Fruit fly (Drosophila melanogaster): Measurements from ENCODE around the gene CG13894.
A peak's percentile ranks its signal among the peaks of the same experiment; 100 is the strongest.

Gene CG13894

DNA sequence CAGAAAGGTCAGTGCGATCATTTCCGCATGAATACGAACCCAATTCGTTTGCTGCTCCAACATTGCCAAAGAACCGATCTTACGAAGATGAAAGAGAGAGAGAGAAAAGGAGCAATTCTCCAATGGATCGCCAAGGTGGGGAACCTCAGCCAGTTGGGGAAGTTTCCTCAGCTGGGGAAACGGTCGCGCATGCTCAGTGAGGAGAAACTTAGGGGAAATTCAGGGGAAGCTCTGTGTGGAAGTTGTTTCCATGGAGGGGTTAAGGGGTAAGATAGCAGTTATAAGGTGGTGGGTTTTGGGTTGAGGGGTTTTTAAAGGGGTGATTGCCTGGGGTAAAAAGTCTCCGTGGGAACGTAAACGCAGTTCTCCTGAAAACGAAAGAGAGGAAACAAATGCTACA is 25.6 kb downstream of the CG13894 start:
- TF ChIP-seq psq (optimal IDR thresholded peaks at IDR 0.05) (no peak), usp (GFP tag; optimal IDR thresholded peaks at IDR 0.05) (no peak), pan (optimal IDR thresholded peaks at IDR 0.05) (no peak), CG8478 (optimal IDR thresholded peaks at IDR 0.05) (no peak), Dll (optimal IDR thresholded peaks at IDR 0.05) (no peak), EcR (GFP tag; optimal IDR thresholded peaks at IDR 0.05) (no peak)

DNA sequence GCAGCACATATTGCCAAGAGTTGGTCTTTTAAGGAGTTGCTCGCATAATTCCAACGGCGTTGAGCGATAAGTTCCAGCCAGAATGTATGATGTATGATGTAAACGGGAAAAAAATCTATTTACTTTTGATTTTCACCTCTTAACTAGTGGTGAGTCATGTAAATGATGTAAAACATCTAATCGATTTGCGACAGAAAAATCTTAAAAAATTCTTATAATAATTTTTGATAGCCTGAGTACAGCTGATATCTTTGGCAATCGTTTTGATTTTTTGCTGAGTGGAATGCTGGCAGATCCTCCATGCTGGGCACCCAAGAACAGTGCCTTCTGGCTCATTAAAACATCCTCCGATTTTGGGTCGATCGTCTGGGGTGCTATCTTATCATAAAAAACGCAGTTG is 32.4 kb downstream of the CG13894 start:
- TF ChIP-seq Dll (optimal IDR thresholded peaks at IDR 0.05) (no peak), usp (GFP tag; optimal IDR thresholded peaks at IDR 0.05) (no peak), psq (optimal IDR thresholded peaks at IDR 0.05) (no peak), CG8478 (optimal IDR thresholded peaks at IDR 0.05) (no peak), EcR (GFP tag; optimal IDR thresholded peaks at IDR 0.05) (no peak), pan (optimal IDR thresholded peaks at IDR 0.05) (no peak)

DNA sequence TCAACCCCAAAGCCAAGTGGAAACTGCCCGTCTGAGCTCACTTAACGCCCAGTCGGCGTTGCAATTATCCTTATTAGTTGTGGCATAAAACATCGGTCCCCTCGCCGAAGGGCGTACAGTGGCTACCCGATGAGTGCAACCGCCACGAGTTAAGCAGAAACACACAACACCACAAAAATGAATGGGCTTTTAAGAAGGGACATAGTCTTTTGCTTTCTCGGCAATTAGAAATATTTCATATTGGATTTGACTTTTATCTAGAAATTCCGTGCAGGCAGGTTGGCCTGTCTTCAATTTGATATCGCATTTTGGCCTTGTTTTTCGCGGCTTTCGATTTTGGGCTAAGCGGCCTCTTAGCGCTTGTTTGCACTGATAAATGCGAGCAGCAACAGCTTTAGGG is 35.1 kb downstream of the CG13894 start:
- TF ChIP-seq EcR (GFP tag; optimal IDR thresholded peaks at IDR 0.05), result no peak
- no peak for TF ChIP-seq Dll (optimal IDR thresholded peaks at IDR 0.05)
- no peak for TF ChIP-seq pan (optimal IDR thresholded peaks at IDR 0.05)
- no peak for TF ChIP-seq CG8478 (optimal IDR thresholded peaks at IDR 0.05)
- no peak for TF ChIP-seq usp (GFP tag; optimal IDR thresholded peaks at IDR 0.05)
- no peak for TF ChIP-seq psq (optimal IDR thresholded peaks at IDR 0.05)

DNA sequence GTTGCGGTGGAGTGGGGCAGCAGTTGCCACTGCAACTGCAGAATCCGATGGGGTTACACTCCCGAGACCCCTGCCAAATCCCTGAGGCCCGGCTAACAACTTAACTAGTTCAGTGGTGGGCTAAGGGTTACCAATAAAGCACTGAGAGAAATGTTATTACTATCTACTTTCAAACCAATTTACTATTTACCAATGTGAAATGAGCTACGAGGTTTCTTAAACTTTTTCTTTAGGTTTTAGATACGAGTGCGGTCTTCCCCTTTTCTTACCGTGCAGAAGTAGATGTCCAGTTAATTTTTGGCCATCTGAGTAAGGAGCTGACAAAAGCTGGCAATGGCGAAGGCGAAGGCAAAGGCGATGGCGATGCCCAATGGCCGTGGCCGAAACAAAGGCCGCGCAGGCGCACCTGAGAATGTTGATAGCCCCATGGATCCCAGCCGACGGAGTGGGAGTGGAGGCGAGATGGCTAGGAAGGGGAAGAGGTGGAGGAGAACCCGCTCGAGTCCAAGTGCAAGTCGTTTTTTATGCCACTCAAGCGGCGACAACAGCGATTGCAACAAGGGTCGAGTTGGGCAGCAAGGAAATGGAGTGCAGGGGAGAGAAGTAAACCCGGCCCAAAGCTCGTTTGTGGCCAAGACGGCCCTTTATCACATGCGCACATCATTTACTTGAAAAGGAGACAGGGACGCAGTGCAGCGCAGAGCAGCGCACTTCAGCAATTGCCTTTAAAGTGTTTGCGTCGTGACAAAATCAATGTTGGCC is 38.4 kb downstream of the CG13894 start:
- TF ChIP-seq pan (optimal IDR thresholded peaks at IDR 0.05) (no peak), EcR (GFP tag; optimal IDR thresholded peaks at IDR 0.05) (no peak), usp (GFP tag; optimal IDR thresholded peaks at IDR 0.05) (no peak), CG8478 (optimal IDR thresholded peaks at IDR 0.05) (no peak), psq (optimal IDR thresholded peaks at IDR 0.05) (no peak), Dll (optimal IDR thresholded peaks at IDR 0.05) (no peak)

DNA sequence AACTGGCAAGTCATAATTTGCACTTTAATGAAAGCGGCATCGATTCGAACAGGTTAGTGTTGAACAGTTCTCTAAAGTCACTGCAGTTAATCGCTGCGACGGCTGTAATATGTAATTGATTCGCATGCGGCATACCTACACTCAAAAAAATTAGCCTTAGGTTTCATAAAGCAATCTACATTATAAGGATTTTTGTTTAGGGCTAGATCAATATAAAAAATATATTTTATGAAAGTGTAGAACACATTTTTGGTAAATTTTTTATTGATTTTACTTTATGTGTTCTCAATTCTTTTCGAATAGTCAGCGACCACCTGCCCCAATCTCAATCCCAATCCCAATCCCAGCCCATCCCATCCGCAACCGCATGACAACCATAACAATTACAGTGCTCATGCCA is 40.7 kb downstream of the CG13894 start:
- no peak for TF ChIP-seq pan (optimal IDR thresholded peaks at IDR 0.05)
- no peak for TF ChIP-seq Dll (optimal IDR thresholded peaks at IDR 0.05)
- TF ChIP-seq usp (GFP tag; optimal IDR thresholded peaks at IDR 0.05), result no peak
- no peak for TF ChIP-seq psq (optimal IDR thresholded peaks at IDR 0.05)
- no peak for TF ChIP-seq CG8478 (optimal IDR thresholded peaks at IDR 0.05)
- TF ChIP-seq EcR (GFP tag; optimal IDR thresholded peaks at IDR 0.05), result no peak

DNA sequence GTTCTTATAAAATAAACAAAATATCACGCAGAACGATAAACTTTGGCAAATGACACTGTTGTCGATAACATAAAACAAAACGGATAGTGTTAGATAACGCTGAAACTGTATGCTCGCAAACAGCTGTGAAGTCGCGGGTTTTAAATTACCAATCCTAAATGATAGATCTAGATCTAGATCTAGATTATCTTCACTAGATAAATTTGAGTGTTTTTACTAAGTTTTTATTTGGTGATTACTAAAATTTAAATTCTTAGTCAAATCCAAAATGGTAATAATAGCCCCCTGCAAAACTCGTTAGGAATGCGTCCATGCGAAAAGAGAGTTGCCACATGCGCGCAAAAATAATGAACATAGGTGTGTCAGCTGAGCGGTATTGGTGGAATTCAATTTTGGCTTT is 44.9 kb downstream of the CG13894 start, which contains the start of the genes MED30 and Rev1:
TSS of gene MED30 (minus strand) at position 71 of the 400 bp plus-strand sequence.
TSS of gene Rev1 (plus strand) at position 345 of the 400 bp plus-strand sequence.
- TF ChIP-seq usp (GFP tag; optimal IDR thresholded peaks at IDR 0.05) (no peak), psq (optimal IDR thresholded peaks at IDR 0.05) (no peak), Dll (optimal IDR thresholded peaks at IDR 0.05) (no peak), pan (optimal IDR thresholded peaks at IDR 0.05) (no peak)

DNA sequence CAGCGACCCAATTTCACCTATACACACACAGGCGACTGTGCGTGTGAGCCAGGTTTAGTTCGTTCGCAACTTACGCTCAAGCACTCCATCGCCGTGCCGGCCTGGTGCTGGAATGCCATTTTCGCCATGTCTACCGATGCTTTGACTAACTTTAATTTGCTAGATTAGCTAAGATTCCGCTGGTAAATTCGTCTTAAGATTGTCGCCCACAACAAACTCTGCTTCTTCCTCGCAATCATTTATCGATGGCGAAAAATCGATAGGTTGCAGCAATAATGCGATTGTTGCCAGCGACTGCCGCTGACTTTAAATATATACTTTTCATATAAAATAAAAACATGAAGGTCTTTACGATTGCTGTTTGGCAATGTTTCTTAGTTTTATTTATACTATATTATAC is 46.3 kb downstream of the CG13894 start, which contains the start of gene CG3402:
TSS of gene CG3402 (minus strand) at position 245 of the 400 bp plus-strand sequence.
- TF ChIP-seq EcR (GFP tag; optimal IDR thresholded peaks at IDR 0.05) (no peak), psq (optimal IDR thresholded peaks at IDR 0.05) (no peak)

DNA sequence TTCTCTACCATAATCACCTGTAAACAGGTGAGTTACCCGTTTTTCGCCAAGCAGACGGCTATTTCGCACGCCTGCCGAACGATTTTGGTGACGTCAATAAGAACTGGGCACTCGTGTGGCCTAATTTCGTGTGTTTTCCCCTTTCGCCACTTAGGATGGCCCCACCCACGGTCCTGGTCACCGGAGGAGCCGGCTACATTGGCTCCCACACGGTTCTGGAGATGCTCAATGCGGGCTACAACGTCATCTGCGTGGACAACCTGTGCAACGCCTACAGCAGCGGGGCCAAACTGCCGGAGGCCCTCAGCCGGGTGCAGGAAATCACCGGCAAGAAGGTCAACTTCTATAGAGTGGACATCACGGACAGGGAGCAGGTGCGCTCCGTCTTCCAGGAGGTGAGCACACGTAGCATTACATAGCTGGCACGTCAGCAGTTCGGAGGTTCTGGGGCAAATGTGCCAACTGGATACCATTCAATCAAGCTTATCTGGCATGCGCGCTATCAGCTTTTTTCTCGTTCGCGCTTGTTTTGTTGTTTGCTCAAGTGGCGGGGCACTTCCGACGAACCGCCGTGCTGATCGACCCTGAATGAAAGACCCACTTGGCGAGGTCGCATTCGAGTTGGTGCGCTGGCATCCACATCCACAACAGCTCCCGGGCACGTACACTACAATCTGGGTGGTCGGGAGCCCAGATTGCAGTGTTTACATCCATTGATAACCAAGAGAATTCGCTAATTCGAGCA is 49.7 kb downstream of the CG13894 start:
- TF ChIP-seq pan (optimal IDR thresholded peaks at IDR 0.05) (no peak), Dll (optimal IDR thresholded peaks at IDR 0.05) (peak; percentile 50)

DNA sequence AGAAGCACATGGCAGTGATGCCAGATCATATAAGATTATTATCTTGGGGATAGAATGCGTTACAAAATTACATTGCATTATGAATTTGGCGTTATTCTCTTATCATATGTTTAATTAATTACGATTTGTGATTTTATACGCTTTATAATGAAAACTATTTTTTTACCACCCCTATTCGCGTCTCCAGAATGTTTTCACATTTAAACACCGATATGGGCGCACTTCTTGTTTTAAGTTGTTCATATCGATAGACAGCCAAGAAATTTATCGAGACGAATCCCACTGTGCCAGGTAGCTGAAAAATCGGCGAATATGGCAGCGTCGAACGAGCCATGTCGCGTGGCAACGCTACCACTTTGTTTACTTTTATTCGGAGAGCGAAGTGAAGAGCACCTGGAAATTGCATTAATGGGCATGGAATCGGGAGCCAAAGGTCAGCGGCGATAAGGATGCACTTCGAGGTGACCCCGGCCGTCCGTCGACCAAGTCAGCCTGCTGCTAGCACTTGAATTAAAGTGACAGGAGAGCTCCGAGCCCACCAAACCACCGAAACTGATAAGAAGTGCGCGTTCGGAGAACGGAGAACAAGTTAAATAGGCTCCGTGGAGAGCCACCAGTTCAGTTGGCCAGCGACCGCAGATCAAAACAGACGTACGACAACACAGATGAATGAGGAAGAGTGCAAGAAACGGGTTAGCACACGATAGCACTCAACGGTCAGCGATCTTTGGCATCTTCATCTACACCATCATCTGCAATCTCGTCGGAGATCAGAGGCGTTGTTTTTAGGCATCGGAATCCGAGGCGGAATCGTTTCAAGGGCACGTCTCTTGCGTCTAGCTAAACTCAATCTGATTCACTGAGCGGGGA is 50.6 kb downstream of the CG13894 start, which contains the start of gene Gale:
TSS of gene Gale (plus strand) at position 401 of the 870 bp plus-strand sequence.
- no peak for TF ChIP-seq EcR (GFP tag; optimal IDR thresholded peaks at IDR 0.05)
- TF ChIP-seq psq (optimal IDR thresholded peaks at IDR 0.05), result no peak
- no peak for TF ChIP-seq usp (GFP tag; optimal IDR thresholded peaks at IDR 0.05)
- no peak for TF ChIP-seq Dll (optimal IDR thresholded peaks at IDR 0.05)
- TF ChIP-seq CG8478 (optimal IDR thresholded peaks at IDR 0.05), result no peak
- no peak for TF ChIP-seq pan (optimal IDR thresholded peaks at IDR 0.05)

DNA sequence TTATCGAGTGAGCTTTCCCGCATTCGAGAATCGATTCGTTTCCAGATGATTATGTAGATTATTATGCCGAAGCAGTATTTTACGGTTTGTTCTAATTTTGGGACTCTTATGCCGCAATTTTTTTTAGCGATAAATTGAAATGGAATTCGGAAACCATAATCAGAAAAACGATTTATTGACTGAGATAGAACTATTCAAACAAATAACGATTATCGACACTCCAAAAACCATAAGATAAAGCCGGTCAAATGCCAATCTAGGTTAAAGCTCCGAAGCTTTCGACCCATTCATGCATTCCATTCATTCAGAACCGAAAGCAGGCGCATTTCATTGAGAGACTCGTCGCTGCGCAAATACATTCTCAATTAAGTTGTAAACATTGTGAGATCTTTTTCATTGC is 51.4 kb downstream of the CG13894 start:
- TF ChIP-seq CG8478 (optimal IDR thresholded peaks at IDR 0.05), result no peak
- TF ChIP-seq pan (optimal IDR thresholded peaks at IDR 0.05), result no peak
- TF ChIP-seq psq (optimal IDR thresholded peaks at IDR 0.05), result no peak
- no peak for TF ChIP-seq Dll (optimal IDR thresholded peaks at IDR 0.05)
- TF ChIP-seq usp (GFP tag; optimal IDR thresholded peaks at IDR 0.05), result no peak
- TF ChIP-seq EcR (GFP tag; optimal IDR thresholded peaks at IDR 0.05), result no peak

DNA sequence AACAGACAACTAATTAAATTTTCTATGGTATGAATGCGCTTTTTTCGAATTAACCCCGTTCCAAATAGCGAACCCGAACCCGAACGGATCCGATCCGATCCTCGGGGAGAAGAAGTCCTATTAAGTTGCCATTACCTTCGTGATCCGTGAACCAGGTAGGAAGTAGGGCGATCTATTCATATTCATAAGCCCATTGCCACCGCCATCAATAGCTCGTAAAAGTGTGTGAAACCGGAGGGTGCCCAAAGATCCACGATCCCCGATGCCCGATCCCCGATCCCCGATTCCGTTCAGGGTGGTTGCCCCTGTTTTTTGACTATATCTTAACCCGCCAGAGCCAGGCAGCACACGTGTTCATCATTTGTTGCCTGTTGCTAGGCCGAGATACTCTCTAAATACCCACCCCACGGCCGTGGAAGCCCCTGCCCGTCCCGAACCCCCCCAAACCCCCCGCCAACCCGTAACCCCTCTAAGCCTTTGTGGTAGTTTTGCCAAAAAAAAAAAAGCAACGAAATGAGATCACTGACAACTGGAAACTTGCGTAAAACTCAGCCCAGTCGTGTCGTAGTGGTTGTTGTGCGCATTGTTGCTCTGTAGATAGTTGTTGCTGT is 53.4 kb downstream of the CG13894 start:
- TF ChIP-seq Dll (optimal IDR thresholded peaks at IDR 0.05), result no peak
- TF ChIP-seq psq (optimal IDR thresholded peaks at IDR 0.05), result no peak
- TF ChIP-seq CG8478 (optimal IDR thresholded peaks at IDR 0.05), result no peak
- no peak for TF ChIP-seq usp (GFP tag; optimal IDR thresholded peaks at IDR 0.05)
- TF ChIP-seq pan (optimal IDR thresholded peaks at IDR 0.05), result no peak
- TF ChIP-seq EcR (GFP tag; optimal IDR thresholded peaks at IDR 0.05), result no peak
